Worm (Caenorhabditis elegans) whole organism, young adult: Measurements from ENCODE around the gene Y55D5A.3.
A peak's percentile ranks its signal among the peaks of the same experiment; 100 is the strongest.
"Not testable (repeated sequence)": the region's sequence is repeated elsewhere in the genome, so short reads cannot be mapped to it uniquely, and the experiment has no call there.

ENCODE experiments used
- B0261.1 ChIP-seq: sonication (generic microtip); optimal IDR thresholded peaks from 2 replicates; lab custom pipeline; 2016; ENCODE audit warnings: mild to moderate bottlenecking, missing genetic modification characterization, moderate library complexity, missing compliant biosample characterization
- F10E7.11 ChIP-seq: sonication (generic microtip); optimal IDR thresholded peaks from 2 replicates; lab custom pipeline; 2017; ENCODE audit warnings: mild to moderate bottlenecking, missing genetic modification characterization, moderate library complexity, missing compliant biosample characterization
- F39B2.1 ChIP-seq: fragments of 200-800 bp; sonication (Bioruptor generic); IDR thresholded peaks from 2 replicates; pipeline ENCODE4 v1.3.6; 2022; ENCODE audit warnings: missing genetic modification reagents, missing genetic modification characterization, missing compliant biosample characterization
- T07F8.4 ChIP-seq: sonication (generic microtip); optimal IDR thresholded peaks from 2 replicates; lab custom pipeline; 2016; ENCODE audit warnings: mild to moderate bottlenecking, missing genetic modification characterization, moderate library complexity, missing compliant biosample characterization
- Y79H2A.3 ChIP-seq: fragments of 200-800 bp; sonication (Bioruptor generic); conservative IDR thresholded peaks from 2 replicates; pipeline ENCODE4 v1.3.6; 2022; ENCODE audit warnings: missing genetic modification reagents, missing genetic modification characterization, missing compliant biosample characterization
- Y95B8A.8 ChIP-seq: fragments of 200-800 bp; sonication (Bioruptor generic); IDR thresholded peaks from 2 replicates; pipeline ENCODE4 v1.3.6; 2022; ENCODE audit warnings: missing genetic modification reagents, missing genetic modification characterization, missing compliant biosample characterization
- cebp-1 ChIP-seq, 2 experiments: fragments of 200-800 bp in 1 of 2; sonication (Bioruptor generic) in 1 of 2; sonication (generic microtip) in 1 of 2; IDR thresholded peaks in 1 of 2; optimal IDR thresholded peaks in 1 of 2; 2 replicates each; pipeline versions ENCODE4 v1.3.6 to Lab custom; 2017 to 2022; ENCODE audit warnings: missing compliant biosample characterization in 2 of 2, missing genetic modification characterization in 2 of 2, mild to moderate bottlenecking in 1 of 2, missing genetic modification reagents in 1 of 2, moderate library complexity in 1 of 2
- ceh-91 ChIP-seq: fragments of 200-800 bp; sonication (Bioruptor generic); IDR thresholded peaks from 2 replicates; pipeline ENCODE4 v1.3.6; 2022; ENCODE audit warnings: missing genetic modification reagents, missing genetic modification characterization, missing compliant biosample characterization
- chd-7 ChIP-seq: sonication (generic microtip); optimal IDR thresholded peaks from 2 replicates; lab custom pipeline; 2016; ENCODE audit warnings: mild to moderate bottlenecking, missing genetic modification characterization, moderate library complexity, missing compliant biosample characterization
- die-1 ChIP-seq: sonication (generic microtip); optimal IDR thresholded peaks from 2 replicates; lab custom pipeline; 2016; ENCODE audit warnings: missing genotype, mild to moderate bottlenecking, missing genetic modification characterization, missing compliant biosample characterization
- egl-44 ChIP-seq: fragments of 200-800 bp; sonication (Bioruptor generic); IDR thresholded peaks from 2 replicates; pipeline ENCODE4 v1.3.6; 2022; ENCODE audit warnings: missing genetic modification reagents, missing genetic modification characterization, missing compliant biosample characterization
- ets-4 ChIP-seq: fragments of 200-800 bp; sonication (Bioruptor generic); optimal IDR thresholded peaks from 2 replicates; lab custom pipeline; 2018; ENCODE audit warnings: mild to moderate bottlenecking, missing genetic modification characterization, missing compliant biosample characterization
- him-1 ChIP-seq: sonication (generic microtip); optimal IDR thresholded peaks from 2 replicates; lab custom pipeline; 2016; ENCODE audit warnings: missing genotype, missing genetic modification reagents, missing genetic modification characterization, missing compliant biosample characterization
- hlh-12 ChIP-seq: sonication (generic microtip); optimal IDR thresholded peaks from 2 replicates; lab custom pipeline; 2016; ENCODE audit warnings: missing genetic modification characterization, missing compliant biosample characterization
- hlh-26 ChIP-seq: fragments of 200-800 bp; sonication (Bioruptor generic); conservative IDR thresholded peaks from 2 replicates; pipeline ENCODE4 v1.3.6; 2022; ENCODE audit warnings: missing genetic modification reagents, missing genetic modification characterization, missing compliant biosample characterization
- hrde-1 ChIP-seq: sonication (generic microtip); optimal IDR thresholded peaks from 2 replicates; lab custom pipeline; 2016; ENCODE audit warnings: missing genetic modification characterization, mild to moderate bottlenecking, missing compliant biosample characterization, moderate library complexity, missing genotype, missing genetic modification reagents, borderline replicate concordance
- let-607 ChIP-seq, 2 experiments: fragments of 200-800 bp in 1 of 2; sonication (Bioruptor generic) in 1 of 2; sonication (generic microtip) in 1 of 2; optimal IDR thresholded peaks; 2 replicates each; lab custom pipeline; 2016 to 2018; ENCODE audit warnings: mild to moderate bottlenecking in 2 of 2, missing compliant biosample characterization in 2 of 2, missing genetic modification characterization in 2 of 2, moderate library complexity in 2 of 2, missing genotype in 1 of 2
- lin-35 ChIP-seq, 3 experiments: fragments of 150-350 bp in 2 of 3; sonication (generic microtip) in 1 of 3; optimal IDR thresholded peaks; 2 replicates each; lab custom pipeline; 2014 to 2018; ENCODE audit warnings: missing biosample characterization in 3 of 3, missing genetic modification characterization in 3 of 3, missing genetic modification reagents in 3 of 3
- lsl-1 ChIP-seq: fragments of 200-800 bp; sonication (Bioruptor generic); optimal IDR thresholded peaks from 2 replicates; lab custom pipeline; 2018; ENCODE audit warnings: mild to moderate bottlenecking, missing genetic modification characterization, moderate library complexity, missing compliant biosample characterization
- madf-10 ChIP-seq: sonication (generic microtip); optimal IDR thresholded peaks from 2 replicates; lab custom pipeline; 2016; ENCODE audit warnings: mild to moderate bottlenecking, missing genetic modification characterization, missing compliant biosample characterization
- madf-8 ChIP-seq: fragments of 200-800 bp; sonication (Bioruptor generic); conservative IDR thresholded peaks from 2 replicates; pipeline ENCODE4 v1.3.6; 2022; ENCODE audit warnings: missing genetic modification reagents, missing genetic modification characterization, missing compliant biosample characterization
- nhr-179 ChIP-seq: sonication (generic microtip); optimal IDR thresholded peaks from 2 replicates; lab custom pipeline; 2016; ENCODE audit warnings: mild to moderate bottlenecking, missing genetic modification characterization, missing compliant biosample characterization
- nhr-27 ChIP-seq: fragments of 200-800 bp; sonication (Bioruptor generic); optimal IDR thresholded peaks from 2 replicates; lab custom pipeline; 2018; ENCODE audit warnings: mild to moderate bottlenecking, missing genetic modification characterization, moderate library complexity, missing compliant biosample characterization
- nhr-80 ChIP-seq: sonication (generic microtip); optimal IDR thresholded peaks from 2 replicates; lab custom pipeline; 2016; ENCODE audit warnings: missing genetic modification characterization, missing compliant biosample characterization
- pbrm-1 ChIP-seq: fragments of 200-800 bp; sonication (Bioruptor generic); IDR thresholded peaks from 2 replicates; pipeline ENCODE4 v1.3.6; 2022; ENCODE audit warnings: missing genetic modification reagents, missing genetic modification characterization, missing compliant biosample characterization
- pha-4 ChIP-seq: fragments of 150-350 bp; sonication (generic microtip); optimal IDR thresholded peaks from 2 replicates; lab custom pipeline; 2014; ENCODE audit warnings: missing biosample characterization, missing genetic modification reagents, missing genetic modification characterization
- rcor-1 ChIP-seq: fragments of 200-800 bp; sonication (Bioruptor generic); IDR thresholded peaks from 2 replicates; pipeline ENCODE4 v1.3.6; 2022; ENCODE audit warnings: missing genetic modification reagents, missing genetic modification characterization, missing compliant biosample characterization
- rec-8 ChIP-seq, 2 experiments: sonication (generic microtip); optimal IDR thresholded peaks; 2 replicates each; lab custom pipeline; 2016; ENCODE audit warnings: mild to moderate bottlenecking in 2 of 2, missing genetic modification characterization in 2 of 2, missing genetic modification reagents in 2 of 2, missing genotype in 2 of 2, missing biosample characterization in 1 of 2, missing compliant biosample characterization in 1 of 2, moderate library complexity in 1 of 2
- repo-1 ChIP-seq: sonication (generic microtip); optimal IDR thresholded peaks from 2 replicates; lab custom pipeline; 2017; ENCODE audit warnings: mild to moderate bottlenecking, missing genetic modification characterization, missing compliant biosample characterization
- rpc-1 ChIP-seq, 2 experiments: fragments of 150-350 bp in 1 of 2; sonication (generic microtip) in 1 of 2; optimal IDR thresholded peaks; 2 replicates each; lab custom pipeline; 2014 to 2018; ENCODE audit warnings: missing biosample characterization in 1 of 2, missing genetic modification characterization in 1 of 2, missing genetic modification reagents in 1 of 2, missing genotype in 1 of 2
- sdz-38 ChIP-seq: sonication (generic microtip); optimal IDR thresholded peaks from 2 replicates; lab custom pipeline; 2016; ENCODE audit warnings: missing genotype, missing genetic modification characterization, missing compliant biosample characterization
- snpc-1.1 ChIP-seq: sonication (generic microtip); optimal IDR thresholded peaks from 2 replicates; lab custom pipeline; 2017; ENCODE audit warnings: missing genetic modification characterization, mild to moderate bottlenecking, missing compliant biosample characterization, antibody characterized with exemption, moderate library complexity, missing genotype, missing genetic modification reagents; ENCODE audit not compliant: insufficient read depth
- snpc-4 ChIP-seq, 5 experiments: fragments of 150-350 bp in 1 of 5; sonication (generic microtip) in 4 of 5; optimal IDR thresholded peaks; 2 replicates each; lab custom pipeline; 2014 to 2018; ENCODE audit warnings: missing genetic modification characterization in 5 of 5, missing biosample characterization in 3 of 5, antibody characterized with exemption in 2 of 5, mild to moderate bottlenecking in 2 of 5, missing compliant biosample characterization in 2 of 5, missing genotype in 2 of 5, moderate library complexity in 2 of 5, missing genetic modification reagents in 1 of 5
- tlf-1 ChIP-seq: fragments of 200-800 bp; sonication (Bioruptor generic); optimal IDR thresholded peaks from 2 replicates; lab custom pipeline; 2018; ENCODE audit warnings: mild to moderate bottlenecking, missing genetic modification characterization, missing compliant biosample characterization
- zfh-2 ChIP-seq: fragments of 200-800 bp; sonication (Bioruptor generic); conservative IDR thresholded peaks from 2 replicates; pipeline ENCODE4 v1.3.6; 2022; ENCODE audit warnings: missing genetic modification reagents, missing genetic modification characterization, missing compliant biosample characterization
- ztf-18 ChIP-seq: sonication (generic microtip); optimal IDR thresholded peaks from 2 replicates; lab custom pipeline; 2016; ENCODE audit warnings: missing genotype, mild to moderate bottlenecking, missing genetic modification characterization, missing compliant biosample characterization
- ztf-25 ChIP-seq: fragments of 200-800 bp; sonication (Bioruptor generic); IDR thresholded peaks from 2 replicates; pipeline ENCODE4 v1.3.6; 2022; ENCODE audit warnings: missing genetic modification reagents, missing genetic modification characterization, missing compliant biosample characterization
- ztf-28 ChIP-seq: fragments of 200-800 bp; sonication (Bioruptor generic); IDR thresholded peaks from 2 replicates; pipeline ENCODE4 v1.3.6; 2022; ENCODE audit warnings: missing genetic modification reagents, missing genetic modification characterization, missing compliant biosample characterization
- ztf-3 ChIP-seq: fragments of 200-800 bp; sonication (Bioruptor generic); optimal IDR thresholded peaks from 2 replicates; lab custom pipeline; 2018; ENCODE audit warnings: mild to moderate bottlenecking, missing genetic modification characterization, missing compliant biosample characterization

The Y55D5A.3 gene

ce11 chrIII:2966462-2966861, 9.1 kb downstream of the Y55D5A.3 start (continued):
- peak in 1 of 3 experiments; percentile 72 for TF ChIP-seq lin-35 (GFP tag; optimal IDR thresholded peaks at IDR 0.05; lab: Kevin White, UChicago)

- TF ChIP-seq lsl-1 (GFP tag; lab: Kevin White, UChicago) (no peak), nhr-27 (tag; lab: Kevin White, UChicago) (no peak), tlf-1 (GFP tag; lab: Kevin White, UChicago) (no peak), ztf-25 (GFP tag; lab: Robert Waterston, UW) (no peak), ztf-18 (tag; lab: Kevin White, UChicago) (no peak), ztf-3 (no peak), nhr-80 (tag; lab: Kevin White, UChicago) (no peak), F39B2.1 (no peak), hrde-1 (tag; lab: Kevin White, UChicago) (no peak), nhr-179 (no peak), ceh-91 (GFP tag; lab: Robert Waterston, UW) (no peak), hlh-12 (tag; lab: Kevin White, UChicago) (no peak), egl-44 (GFP tag; lab: Robert Waterston, UW) (no peak), hlh-26 (GFP tag; lab: Robert Waterston, UW) (no peak), zfh-2 (no peak), him-1 (tag; lab: Kevin White, UChicago) (no peak), rec-8 (tag; optimal IDR thresholded peaks at IDR 0.05; lab: Kevin White, UChicago) (no peak), Y95B8A.8 (GFP tag; lab: Robert Waterston, UW) (no peak), pbrm-1 (GFP tag; lab: Robert Waterston, UW) (no peak), repo-1 (no peak)
Observed at ce11 chrIII:2965534-2965933, 10.1 kb downstream of the Y55D5A.3 start, which contains the start of gene H05C05.2. Gene H05C05.2 (minus strand): TSS chrIII:2965634.

- TF ChIP-seq snpc-4 (GFP tag; optimal IDR thresholded peaks at IDR 0.05; lab: Kevin White, UChicago) = not testable (repeated sequence)
- peak in 3 of 4 experiments; percentile 15 to 83 (median 58) for TF ChIP-seq snpc-4 (tag; optimal IDR thresholded peaks at IDR 0.05; lab: Kevin White, UChicago)
- TF ChIP-seq snpc-1.1 = peak; percentile 64
Observed at ce11 chrIII:2962878-2963540, 12.6 kb downstream of the Y55D5A.3 start.

ce11 chrIII:2961840-2962239, 13.7 kb downstream of the Y55D5A.3 start:
- TF ChIP-seq hlh-12 (tag; lab: Kevin White, UChicago) (no peak), him-1 (tag; lab: Kevin White, UChicago) (peak; percentile 83)

- no peak for TF ChIP-seq madf-8
- no peak for TF ChIP-seq rec-8 (tag; optimal IDR thresholded peaks at IDR 0.05; lab: Kevin White, UChicago)
- no peak for TF ChIP-seq hlh-12 (tag; lab: Kevin White, UChicago)
- no peak for TF ChIP-seq F10E7.11 (tag; lab: Kevin White, UChicago)
- no peak for TF ChIP-seq cebp-1 (GFP tag; IDR thresholded peaks at IDR 0.05; lab: Robert Waterston, UW)
- no peak for TF ChIP-seq cebp-1 (tag; optimal IDR thresholded peaks at IDR 0.05; lab: Kevin White, UChicago)
- no peak for TF ChIP-seq ztf-28 (GFP tag; lab: Robert Waterston, UW)
- TF ChIP-seq let-607 (tag; optimal IDR thresholded peaks at IDR 0.05; lab: Kevin White, UChicago) = no peak
- TF ChIP-seq madf-10 (tag; lab: Kevin White, UChicago) = no peak
- TF ChIP-seq chd-7 = no peak
- TF ChIP-seq sdz-38 (tag; lab: Kevin White, UChicago) = no peak
- no peak for TF ChIP-seq B0261.1
- no peak for TF ChIP-seq ets-4 (GFP tag; lab: Kevin White, UChicago)
- TF ChIP-seq rpc-1 (optimal IDR thresholded peaks at IDR 0.05; lab: Kevin White, UChicago) = no peak
- TF ChIP-seq rpc-1 (tag; optimal IDR thresholded peaks at IDR 0.05; lab: Kevin White, UChicago) = no peak
- no peak for TF ChIP-seq T07F8.4 (tag; lab: Kevin White, UChicago)
- no peak for TF ChIP-seq rcor-1 (GFP tag; lab: Robert Waterston, UW)
- TF ChIP-seq die-1 = no peak
- no peak for TF ChIP-seq pha-4 (tag; lab: Kevin White, UChicago)
- no peak for TF ChIP-seq Y79H2A.3 (GFP tag; lab: Robert Waterston, UW)
Observed at ce11 chrIII:2952437-2952836, 23.2 kb downstream of the Y55D5A.3 start.
